Fruit fly (Drosophila melanogaster) Kc167 (cell line): ENCODE measurements around the gene Sec3.

Experiments used
- Myc ChIP-seq: fragments of >200 bp; optimal IDR thresholded peaks from 2 replicates; lab custom pipeline; 2017; ENCODE audit warnings: missing external identifiers
- Sin3A ChIP-seq: fragments of >200 bp; optimal IDR thresholded peaks from 2 replicates; lab custom pipeline; 2018; ENCODE audit warnings: missing external identifiers
- h ChIP-seq: fragments of >200 bp; optimal IDR thresholded peaks from 3 replicates; lab custom pipeline; 2018; ENCODE audit warnings: missing external identifiers
- insv ChIP-seq: fragments of >200 bp; optimal IDR thresholded peaks from 3 replicates; lab custom pipeline; 2018; ENCODE audit warnings: missing external identifiers
- psq ChIP-seq: fragments of >200 bp; optimal IDR thresholded peaks from 2 replicates; lab custom pipeline; 2017; ENCODE audit warnings: missing external identifiers
- ttk ChIP-seq: sonication (Bioruptor generic); optimal IDR thresholded peaks from 2 replicates; lab custom pipeline; 2017; ENCODE audit warnings: missing external identifiers

The Sec3 gene

DNA sequence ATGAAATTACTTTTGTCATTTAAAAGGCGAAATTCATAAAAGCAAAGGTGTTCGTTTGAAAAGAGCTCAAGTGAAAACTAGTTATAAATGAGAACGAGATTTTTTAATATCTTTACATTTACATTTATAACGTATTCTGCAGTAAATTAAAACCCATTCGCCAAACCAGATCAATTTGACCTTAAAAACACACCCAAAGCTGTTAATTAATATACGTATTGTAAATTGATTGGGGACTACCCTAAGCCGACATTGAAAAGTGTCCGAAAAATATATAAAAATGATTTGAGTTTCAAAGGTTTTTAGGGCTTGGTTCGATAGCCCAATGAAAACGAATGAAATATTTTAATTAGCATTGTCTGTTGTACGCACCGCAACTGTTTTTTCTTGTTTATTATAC is 26.0 kb downstream of the Sec3 start:
- TF ChIP-seq Sin3A (lab: Kevin White, UChicago), result no peak

DNA sequence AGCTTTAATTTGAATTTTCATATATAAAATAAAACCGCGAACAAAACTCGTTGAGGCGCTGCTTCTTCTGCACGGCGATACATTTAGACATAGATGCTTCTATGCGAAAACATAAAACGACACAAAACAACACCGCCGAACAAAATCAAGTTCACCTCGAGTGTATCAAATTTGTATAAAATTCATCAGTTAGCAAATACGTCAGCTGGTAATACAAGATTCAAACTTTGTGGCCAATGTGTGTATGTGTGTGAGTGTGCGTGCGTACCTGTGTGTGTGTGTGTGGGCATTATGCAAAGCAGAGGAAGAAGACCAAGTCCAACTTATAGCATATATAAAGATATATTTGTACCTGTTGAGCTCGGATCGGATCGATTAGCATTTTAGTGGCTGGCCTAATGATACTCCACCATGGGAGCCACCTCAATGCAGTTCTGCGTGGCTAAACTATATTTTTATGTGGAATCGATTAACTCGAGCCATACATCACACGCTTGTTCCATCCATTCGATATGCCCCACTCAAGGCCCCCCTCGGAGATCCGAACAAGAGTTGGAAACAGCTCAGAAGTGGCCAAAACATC is 30.5 kb downstream of the Sec3 start:
- no peak for TF ChIP-seq ttk
- TF ChIP-seq psq (lab: Kevin White, UChicago), result no peak

DNA sequence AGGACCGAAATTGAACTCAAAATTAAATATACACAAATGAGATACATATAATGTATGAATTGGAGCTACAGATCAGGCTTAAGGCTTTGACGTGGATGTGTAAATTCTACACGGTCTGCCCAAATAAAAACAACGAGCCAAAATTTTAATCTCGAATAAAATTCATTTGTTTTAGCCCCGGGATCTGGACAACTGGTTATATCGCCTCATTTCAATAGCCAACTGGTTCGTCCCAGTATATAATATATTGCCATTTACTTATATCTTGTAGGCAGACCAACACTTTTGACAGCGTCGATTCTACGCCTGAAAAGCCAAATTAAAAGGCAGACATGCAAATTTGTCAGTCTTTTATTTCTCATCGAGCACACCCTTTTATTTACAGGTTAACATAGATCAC is 31.9 kb downstream of the Sec3 start:
- TF ChIP-seq h (no peak), insv (lab: Kevin White, UChicago) (no peak), ttk (no peak), Sin3A (lab: Kevin White, UChicago) (no peak), Myc (lab: Kevin White, UChicago) (no peak), psq (lab: Kevin White, UChicago) (no peak)

DNA sequence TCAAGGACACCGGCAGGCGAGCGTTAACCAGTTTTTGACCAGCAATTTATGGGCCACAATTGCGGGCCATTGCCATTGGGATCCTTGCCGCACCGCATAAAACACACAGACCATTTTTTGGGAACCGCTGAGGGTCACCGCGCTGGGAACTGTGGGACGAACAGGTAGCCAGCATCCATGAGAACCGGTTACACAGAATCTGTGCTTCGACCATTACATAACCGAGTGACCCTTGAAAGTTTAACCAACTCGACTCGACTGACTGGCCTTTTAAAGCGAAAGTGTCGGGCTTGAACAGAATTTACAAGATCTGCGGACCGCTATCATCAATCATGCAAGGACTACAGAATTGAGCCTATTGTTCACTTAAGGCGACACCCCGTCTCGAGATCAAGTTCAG is 32.6 kb downstream of the Sec3 start:
- no peak for TF ChIP-seq ttk

DNA sequence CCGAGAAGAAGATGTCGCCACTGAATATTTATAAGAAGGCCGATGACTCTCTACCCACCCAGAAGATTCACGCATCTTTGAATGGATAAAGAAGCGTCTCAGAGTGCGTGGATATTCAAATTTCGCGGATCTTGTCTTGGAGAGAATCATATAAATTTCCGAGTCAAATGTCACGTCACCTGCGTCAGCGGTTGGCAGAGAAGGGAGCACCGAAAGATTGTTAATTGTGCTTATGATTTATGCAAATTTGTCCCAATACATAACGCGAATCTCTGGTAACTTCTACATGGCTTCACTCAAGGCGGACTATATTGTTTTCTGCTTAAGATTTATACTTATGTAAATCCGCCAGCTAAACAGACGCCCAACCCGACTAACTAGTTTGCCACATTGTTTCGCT is 33.9 kb downstream of the Sec3 start:
- TF ChIP-seq Myc (lab: Kevin White, UChicago), result no peak
- TF ChIP-seq psq (lab: Kevin White, UChicago), result no peak
- TF ChIP-seq ttk, result no peak
- TF ChIP-seq h, result no peak
- no peak for TF ChIP-seq insv (lab: Kevin White, UChicago)
- TF ChIP-seq Sin3A (lab: Kevin White, UChicago), result no peak

DNA sequence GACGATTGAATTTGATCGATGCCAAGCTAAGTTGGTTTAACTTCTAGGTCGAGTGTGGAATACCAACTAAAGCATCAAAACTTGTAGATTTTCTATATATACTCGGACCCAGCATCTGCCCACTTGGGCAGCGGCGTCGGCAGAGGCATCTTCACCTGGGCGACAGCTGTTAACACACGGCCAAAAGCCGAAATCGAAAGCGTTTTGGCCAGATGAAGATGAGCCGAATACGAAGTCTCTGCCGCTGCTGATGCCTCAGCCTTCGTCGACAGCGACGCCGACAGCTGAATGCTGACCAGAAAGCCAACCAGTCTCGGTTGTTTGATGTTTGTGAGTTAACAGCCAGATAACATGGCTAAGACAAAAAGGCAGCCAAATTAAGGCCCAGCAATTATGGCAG is 36.1 kb downstream of the Sec3 start, which contains the start of gene CG13731:
TSS of gene CG13731 (minus strand) at position 62 of the 400 bp plus-strand sequence.
- TF ChIP-seq insv (lab: Kevin White, UChicago), result no peak
- TF ChIP-seq Myc (lab: Kevin White, UChicago), result no peak
- no peak for TF ChIP-seq ttk

DNA sequence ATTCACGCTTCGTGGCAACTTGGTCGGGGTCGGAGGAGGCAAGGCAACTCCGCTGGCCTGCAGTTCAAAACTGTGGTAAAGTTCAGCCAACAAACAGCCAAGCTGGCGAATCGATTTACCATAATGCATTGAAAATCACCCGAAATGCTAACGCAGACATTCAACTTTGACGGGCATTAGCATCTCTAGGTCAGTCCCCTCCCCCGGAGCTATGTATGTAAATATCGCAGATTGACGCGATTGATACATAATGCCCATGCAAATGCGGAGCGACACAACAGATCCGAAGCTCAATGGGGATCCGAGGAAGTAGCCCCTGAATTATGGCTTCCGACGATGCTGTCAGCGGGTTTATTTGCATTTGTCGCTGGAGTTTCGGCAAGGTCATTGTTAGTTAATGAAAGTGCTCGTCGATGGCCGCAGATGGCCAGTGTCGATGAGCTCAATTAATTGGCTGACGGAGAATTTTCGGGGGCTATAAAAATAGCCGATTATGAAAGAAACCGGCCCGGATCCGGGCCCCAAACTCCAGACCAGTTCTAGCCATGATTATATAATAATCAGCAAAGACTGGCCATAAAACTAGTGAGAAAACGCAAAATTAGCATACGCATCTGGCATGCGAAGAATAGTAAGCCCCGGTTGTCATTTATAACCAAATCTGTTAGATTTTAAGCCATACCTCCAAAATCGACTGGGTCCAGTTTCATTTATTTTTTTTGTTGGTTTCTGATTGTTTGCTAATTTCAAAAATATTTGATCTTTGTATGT is 38.2 kb downstream of the Sec3 start:
- TF ChIP-seq insv (lab: Kevin White, UChicago), result no peak
- TF ChIP-seq ttk, result no peak
- no peak for TF ChIP-seq h
- TF ChIP-seq psq (lab: Kevin White, UChicago), result no peak
- no peak for TF ChIP-seq Sin3A (lab: Kevin White, UChicago)
- no peak for TF ChIP-seq Myc (lab: Kevin White, UChicago)

DNA sequence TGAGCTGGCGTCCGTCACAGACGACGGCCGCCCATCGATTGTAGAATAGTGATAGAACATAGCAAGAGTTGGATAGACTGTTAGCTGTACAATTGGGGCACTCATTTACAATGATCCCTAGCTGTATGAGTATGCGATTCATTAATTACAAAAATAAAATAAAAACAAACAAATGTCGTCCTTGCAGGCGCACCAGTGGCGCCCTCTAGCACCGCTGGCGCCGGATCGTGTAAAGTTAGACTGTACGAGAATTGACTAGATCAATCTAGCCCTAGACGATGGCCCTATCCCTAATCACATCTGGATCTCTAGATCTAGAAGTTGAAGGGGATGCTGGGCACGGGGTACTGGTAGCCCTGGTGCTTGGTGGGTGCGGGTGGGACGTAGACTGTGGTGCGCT is 41.3 kb downstream of the Sec3 start:
- TF ChIP-seq psq (lab: Kevin White, UChicago) (no peak), h (no peak), Sin3A (lab: Kevin White, UChicago) (no peak), insv (lab: Kevin White, UChicago) (no peak), ttk (no peak), Myc (lab: Kevin White, UChicago) (no peak)

DNA sequence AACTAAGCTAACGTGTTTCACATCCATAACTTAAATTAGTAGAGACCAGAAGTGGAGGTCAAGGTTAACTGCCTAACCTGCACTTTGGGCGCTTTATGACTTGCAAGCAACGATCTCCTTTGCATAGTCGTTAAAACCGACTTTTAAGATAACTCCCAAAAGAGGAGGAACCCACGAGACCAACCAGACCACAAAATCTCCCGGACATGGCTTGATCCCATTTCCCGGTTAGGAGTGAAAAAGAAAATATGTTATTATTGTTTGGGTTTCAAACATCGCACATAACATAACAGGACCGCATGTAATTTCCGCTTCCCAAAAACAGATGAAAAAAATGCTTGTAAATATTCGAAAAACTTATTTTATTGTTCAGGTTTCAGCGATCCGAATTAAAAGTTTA is 41.7 kb downstream of the Sec3 start:
- no peak for TF ChIP-seq Myc (lab: Kevin White, UChicago)
- no peak for TF ChIP-seq h
- no peak for TF ChIP-seq ttk
- TF ChIP-seq insv (lab: Kevin White, UChicago), result no peak
- no peak for TF ChIP-seq Sin3A (lab: Kevin White, UChicago)
- TF ChIP-seq psq (lab: Kevin White, UChicago), result no peak

DNA sequence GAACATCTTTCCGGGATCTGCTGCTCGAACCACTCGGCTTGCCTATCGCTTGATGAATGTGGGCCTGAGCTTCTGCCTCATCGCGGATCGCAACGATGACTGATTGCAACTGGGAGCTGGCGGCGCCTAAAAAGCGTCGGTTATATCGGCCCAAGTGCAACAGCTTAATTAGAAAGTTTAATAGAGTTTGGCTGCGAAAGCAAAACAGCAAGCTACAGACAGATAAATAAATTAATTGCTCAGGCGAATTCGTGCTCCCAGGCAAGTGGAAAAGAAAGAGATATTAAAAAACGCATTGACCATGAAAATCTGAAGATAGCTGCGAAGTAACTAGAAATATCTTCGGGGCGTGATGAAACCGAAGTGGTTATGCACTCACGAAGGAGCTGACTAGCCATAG is 42.4 kb downstream of the Sec3 start, which contains the start of gene CG13728:
TSS of gene CG13728 (minus strand) at position 101 of the 400 bp plus-strand sequence.
- TF ChIP-seq Sin3A (lab: Kevin White, UChicago) (no peak), psq (lab: Kevin White, UChicago) (no peak)

DNA sequence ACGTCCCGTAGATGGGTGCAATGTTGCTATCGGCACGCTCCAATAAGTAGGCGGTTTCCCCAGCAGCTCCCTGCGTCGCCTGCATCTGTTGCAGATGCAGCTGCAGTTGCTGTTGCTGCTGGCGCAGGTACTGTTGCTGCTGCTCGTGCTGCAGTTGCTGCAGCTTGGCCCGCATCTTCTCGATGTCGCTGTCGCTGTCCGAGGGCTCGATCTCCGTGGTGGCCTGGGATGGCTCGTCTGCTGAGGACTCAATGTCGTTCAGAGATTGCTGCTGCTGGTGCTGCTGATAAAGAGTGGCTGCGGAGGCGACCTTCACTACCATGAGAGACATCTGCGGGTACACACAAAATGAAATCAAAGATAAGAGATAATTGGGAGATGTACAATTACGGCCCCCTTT is 43.0 kb downstream of the Sec3 start:
- no peak for TF ChIP-seq ttk
- TF ChIP-seq insv (lab: Kevin White, UChicago), result no peak
- TF ChIP-seq Sin3A (lab: Kevin White, UChicago), result no peak
- no peak for TF ChIP-seq psq (lab: Kevin White, UChicago)
- no peak for TF ChIP-seq h
- no peak for TF ChIP-seq Myc (lab: Kevin White, UChicago)

DNA sequence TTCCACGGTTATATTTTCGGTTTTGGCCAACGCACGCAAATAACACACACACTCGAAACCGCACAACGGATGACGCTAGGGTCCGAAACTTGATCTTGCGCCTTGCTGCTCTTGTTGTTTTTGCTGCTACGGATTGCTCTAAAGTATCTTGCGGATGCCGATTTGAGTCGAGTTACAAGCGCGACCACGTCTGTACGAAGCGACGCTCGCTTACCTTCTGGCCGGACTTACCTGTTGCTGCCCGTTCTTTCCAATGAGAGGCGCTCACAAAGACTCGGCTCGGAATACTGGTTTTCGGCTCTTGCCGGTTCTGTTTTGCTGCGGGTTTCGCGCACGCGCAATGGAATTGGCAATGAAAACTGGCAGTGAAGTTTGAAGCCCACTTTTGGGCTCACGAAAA is 45.7 kb downstream of the Sec3 start, which contains the start of gene Cad74A:
TSS of gene Cad74A (minus strand) at position 220 of the 400 bp plus-strand sequence.
- TF ChIP-seq ttk, result no peak
- TF ChIP-seq insv (lab: Kevin White, UChicago), result no peak
- no peak for TF ChIP-seq Myc (lab: Kevin White, UChicago)
- no peak for TF ChIP-seq psq (lab: Kevin White, UChicago)
- no peak for TF ChIP-seq h
- no peak for TF ChIP-seq Sin3A (lab: Kevin White, UChicago)

DNA sequence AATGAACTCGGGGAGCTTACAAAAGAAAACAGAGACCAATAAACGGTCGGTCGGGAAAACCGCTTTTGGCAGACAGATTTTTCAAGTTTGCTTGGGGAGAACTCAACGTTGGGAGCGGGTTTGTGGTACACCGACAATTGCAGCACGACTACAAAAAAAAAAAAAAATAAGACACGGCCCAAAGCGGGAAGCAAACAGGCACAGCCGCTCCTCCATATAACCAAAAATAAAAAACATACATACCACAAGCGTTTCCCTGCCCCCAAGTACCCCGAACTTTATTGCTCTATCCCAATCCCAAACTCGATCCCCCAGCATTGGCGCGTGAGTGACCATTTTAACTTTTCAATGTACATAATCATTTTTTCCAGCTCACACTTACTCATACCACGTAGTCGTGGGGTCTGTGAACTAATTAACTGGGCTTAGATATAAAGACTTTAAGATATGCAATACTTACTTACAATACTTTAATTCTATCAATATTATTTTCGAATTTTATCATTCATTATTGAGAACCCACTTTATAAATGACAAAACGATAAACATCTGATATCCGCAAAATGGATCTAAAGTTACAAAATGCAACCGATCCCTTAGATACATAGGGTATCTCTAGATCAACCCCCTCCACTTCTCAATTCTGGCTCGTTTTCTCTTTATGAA is 49.9 kb downstream of the Sec3 start:
- TF ChIP-seq insv (lab: Kevin White, UChicago), result no peak
- no peak for TF ChIP-seq Sin3A (lab: Kevin White, UChicago)
- TF ChIP-seq ttk, result no peak
- no peak for TF ChIP-seq Myc (lab: Kevin White, UChicago)
- TF ChIP-seq psq (lab: Kevin White, UChicago), result no peak
- no peak for TF ChIP-seq h
